Fruit fly (Drosophila melanogaster) S2 (cell line): ENCODE data around the gene CG33965.

Experiments used
- CG8478 ChIP-seq: fragments of >200 bp; optimal IDR thresholded peaks from 2 replicates; lab custom pipeline; 2018
- CTCF ChIP-seq, 2 experiments: fragments of >200 bp; optimal IDR thresholded peaks; 2 replicates each; lab custom pipeline; 2018

- TF ChIP-seq CTCF (optimal IDR thresholded peaks at IDR 0.05; lab: Kevin White, UChicago) (no peak), CG8478 (lab: Kevin White, UChicago) (no peak)
Observed at dm6 chr3L:1251712-1252111, 19.0 kb downstream of the CG33965 start, which contains the start of the genes CG9130 and CG9133.
